Worm (Caenorhabditis elegans) whole organism, L3 larva: ENCODE measurements around the gene pod-2.

ENCODE experiments used
- ceh-16 ChIP-seq: sonication (generic microtip); optimal IDR thresholded peaks from 2 replicates; lab custom pipeline; 2017; ENCODE audit warnings: missing biosample characterization, missing genetic modification characterization
- ceh-9 ChIP-seq: sonication (generic microtip); optimal IDR thresholded peaks from 2 replicates; lab custom pipeline; 2018; ENCODE audit warnings: missing biosample characterization, missing genetic modification characterization
- daf-12 ChIP-seq: fragments of 150-350 bp; optimal IDR thresholded peaks from 2 replicates; lab custom pipeline; 2014; ENCODE audit warnings: missing biosample characterization, missing genetic modification reagents, missing genetic modification characterization
- egl-27 ChIP-seq: sonication (generic microtip); optimal IDR thresholded peaks from 4 replicates; lab custom pipeline; 2017; ENCODE audit warnings: missing biosample characterization, missing genetic modification reagents, missing genetic modification characterization
- elt-3 ChIP-seq, 3 experiments: fragments of 150-350 bp in 1 of 3; sonication (generic microtip) in 2 of 3; optimal IDR thresholded peaks; 2 replicates in 2 of 3; 4 replicates in 1 of 3; lab custom pipeline; 2014 to 2017; ENCODE audit warnings: missing biosample characterization in 3 of 3, missing genetic modification characterization in 3 of 3
- eor-1 ChIP-seq, 2 experiments: fragments of 150-350 bp; optimal IDR thresholded peaks; 2 replicates each; lab custom pipeline; 2014 to 2018; ENCODE audit warnings: missing biosample characterization in 2 of 2, missing genetic modification characterization in 2 of 2
- lin-15B ChIP-seq: fragments of 150-350 bp; optimal IDR thresholded peaks from 2 replicates; lab custom pipeline; 2014; ENCODE audit warnings: missing biosample characterization, missing genetic modification characterization
- lsy-12 ChIP-seq: sonication (generic microtip); optimal IDR thresholded peaks from 2 replicates; lab custom pipeline; 2016; ENCODE audit warnings: mild to moderate bottlenecking, missing genetic modification characterization, missing compliant biosample characterization
- nhr-77 ChIP-seq: fragments of 150-350 bp; optimal IDR thresholded peaks from 2 replicates; lab custom pipeline; 2014; ENCODE audit warnings: missing biosample characterization, missing genetic modification characterization
- snpc-4 ChIP-seq: fragments of 150-350 bp; optimal IDR thresholded peaks from 2 replicates; lab custom pipeline; 2014; ENCODE audit warnings: missing biosample characterization, missing genetic modification characterization
- unc-62 ChIP-seq: fragments of 150-350 bp; sonication (generic microtip); optimal IDR thresholded peaks from 4 replicates; lab custom pipeline; 2014; ENCODE audit warnings: missing biosample characterization, missing genetic modification reagents, missing genetic modification characterization
- zag-1 ChIP-seq: fragments of 150-350 bp; optimal IDR thresholded peaks from 2 replicates; lab custom pipeline; 2014; ENCODE audit warnings: missing biosample characterization, missing genetic modification characterization
- ztf-11 ChIP-seq: fragments of 150-350 bp; optimal IDR thresholded peaks from 2 replicates; lab custom pipeline; 2014; ENCODE audit warnings: missing biosample characterization, missing genetic modification characterization

pod-2 gene

DNA sequence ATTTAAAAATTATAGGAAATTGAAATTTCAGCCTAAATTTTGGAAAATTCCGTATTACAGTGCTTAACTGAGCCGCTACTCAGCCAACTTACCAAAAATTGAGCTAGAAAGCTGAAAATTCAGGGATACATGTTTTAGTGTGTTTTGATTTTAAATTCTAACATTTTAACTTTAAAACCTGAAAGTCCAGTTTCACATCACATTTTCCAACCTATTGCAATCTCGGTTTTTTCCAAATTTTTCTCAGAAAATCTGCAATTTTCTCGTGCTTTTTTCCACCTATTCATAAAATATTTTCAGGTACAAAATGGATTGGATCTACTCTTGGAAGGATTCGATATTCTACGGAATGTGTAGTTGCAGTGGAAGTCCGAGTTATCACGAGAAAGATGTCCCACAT is 60.5 kb downstream of the pod-2 start, which contains the start of gene F53A10.2:
F53A10.2 (plus strand) TSS at position 301 of the 400 bp plus-strand sequence.
- TF ChIP-seq snpc-4 (tag; lab: Kevin White, UChicago): no peak
- TF ChIP-seq ceh-9 (tag; lab: Kevin White, UChicago): no peak
- no peak for TF ChIP-seq egl-27 (tag; lab: Kevin White, UChicago)
- no peak for TF ChIP-seq daf-12 (tag; lab: Kevin White, UChicago)
- no peak for TF ChIP-seq zag-1 (tag; lab: Kevin White, UChicago)
- no peak for TF ChIP-seq ztf-11
- TF ChIP-seq elt-3 (tag; optimal IDR thresholded peaks at IDR 0.05; lab: Kevin White, UChicago): no peak
- TF ChIP-seq eor-1 (tag; optimal IDR thresholded peaks at IDR 0.05; lab: Kevin White, UChicago): no peak

DNA sequence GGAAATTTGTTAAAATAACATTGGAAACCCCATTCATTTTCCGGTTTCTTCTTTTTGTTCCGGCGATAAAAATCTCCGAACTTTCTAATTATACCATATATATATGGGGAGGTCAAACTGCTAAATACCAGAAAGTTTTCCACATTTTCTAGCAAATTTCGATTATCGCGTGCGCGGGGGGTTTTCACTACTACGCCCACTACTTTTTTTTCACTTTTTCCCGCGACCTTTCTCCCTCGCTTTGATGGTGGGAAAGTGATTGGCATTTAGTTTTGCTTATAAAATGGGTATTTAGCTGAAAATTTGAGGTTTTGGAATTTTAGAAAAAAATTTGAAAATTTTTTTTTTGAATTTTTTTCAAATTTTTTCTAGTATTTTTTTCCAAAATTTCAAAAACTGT is 63.4 kb downstream of the pod-2 start:
- TF ChIP-seq ceh-16 (tag; lab: Kevin White, UChicago) (no peak), lsy-12 (tag; lab: Kevin White, UChicago) (no peak), nhr-77 (tag; lab: Kevin White, UChicago) (no peak), lin-15B (no peak), unc-62 (no peak)
